Worm (Caenorhabditis elegans) whole organism, L1 larva: ENCODE measurements around the gene egl-23.
A peak's percentile ranks its signal among the peaks of the same experiment; 100 is the strongest.

Source experiments
- F16B12.6 ChIP-seq: fragments of 150-350 bp; optimal IDR thresholded peaks from 2 replicates; lab custom pipeline; 2014; ENCODE audit warnings: missing biosample characterization, missing genetic modification characterization
- ama-1 ChIP-seq: fragments of 150-350 bp; optimal IDR thresholded peaks from 2 replicates; lab custom pipeline; 2014
- ceh-63 ChIP-seq: fragments of 200-800 bp; sonication (Bioruptor generic); optimal IDR thresholded peaks from 2 replicates; lab custom pipeline; 2018; ENCODE audit warnings: mild to moderate bottlenecking, missing genetic modification characterization, missing compliant biosample characterization
- ceh-90 ChIP-seq: sonication (generic microtip); optimal IDR thresholded peaks from 2 replicates; lab custom pipeline; 2016; ENCODE audit warnings: missing genetic modification characterization, missing compliant biosample characterization
- dpl-1 ChIP-seq, 3 experiments: fragments of 150-350 bp in 2 of 3; sonication (generic microtip) in 1 of 3; optimal IDR thresholded peaks; 2 replicates each; lab custom pipeline; 2014 to 2017; ENCODE audit warnings: missing biosample characterization in 3 of 3, missing genetic modification characterization in 3 of 3, missing genetic modification reagents in 3 of 3
- efl-1 ChIP-seq, 4 experiments: fragments of 150-350 bp; optimal IDR thresholded peaks in 3 of 4; peaks in 1 of 4; 1 replicate in 1 of 4; 2 replicates in 3 of 4; lab custom pipeline; 2014; ENCODE audit warnings: missing biosample characterization in 2 of 4, missing genetic modification characterization in 2 of 4, missing genetic modification reagents in 2 of 4
- egl-27 ChIP-seq, 2 experiments: fragments of 150-350 bp in 1 of 2; sonication (generic microtip); optimal IDR thresholded peaks; 3 replicates each; lab custom pipeline; 2017 to 2018; ENCODE audit warnings: missing biosample characterization in 2 of 2, missing genetic modification characterization in 2 of 2, missing genetic modification reagents in 2 of 2
- elt-3 ChIP-seq, 6 experiments: fragments of 150-350 bp in 1 of 6; sonication (generic microtip); optimal IDR thresholded peaks; 2 replicates each; lab custom pipeline; 2017 to 2018; ENCODE audit warnings: missing biosample characterization in 6 of 6, missing genetic modification characterization in 6 of 6, inconsistent platforms in 1 of 6
- fkh-10 ChIP-seq: sonication (generic microtip); optimal IDR thresholded peaks from 2 replicates; lab custom pipeline; 2017; ENCODE audit warnings: missing biosample characterization, missing genetic modification reagents, missing genetic modification characterization
- fkh-8 ChIP-seq: sonication (generic microtip); optimal IDR thresholded peaks from 2 replicates; lab custom pipeline; 2016; ENCODE audit warnings: mild to moderate bottlenecking, missing genetic modification characterization, missing compliant biosample characterization
- hlh-4 ChIP-seq: sonication (generic microtip); optimal IDR thresholded peaks from 2 replicates; lab custom pipeline; 2016; ENCODE audit warnings: mild to moderate bottlenecking, missing genetic modification characterization, missing compliant biosample characterization
- hpl-2 ChIP-seq: fragments of 150-350 bp; optimal IDR thresholded peaks from 2 replicates; lab custom pipeline; 2014; ENCODE audit warnings: missing biosample characterization, missing genetic modification reagents, missing genetic modification characterization
- irx-1 ChIP-seq: sonication (generic microtip); optimal IDR thresholded peaks from 2 replicates; lab custom pipeline; 2016; ENCODE audit warnings: missing genetic modification characterization, missing compliant biosample characterization
- jun-1 ChIP-seq: fragments of 150-350 bp; optimal IDR thresholded peaks from 2 replicates; lab custom pipeline; 2014; ENCODE audit warnings: missing biosample characterization, missing genetic modification reagents, missing genetic modification characterization
- lin-35 ChIP-seq, 2 experiments: fragments of 150-350 bp; optimal IDR thresholded peaks; 2 replicates each; lab custom pipeline; 2014; ENCODE audit warnings: missing biosample characterization in 2 of 2, missing genetic modification characterization in 2 of 2, missing genetic modification reagents in 2 of 2
- lin-39 ChIP-seq: fragments of 150-350 bp; optimal IDR thresholded peaks from 2 replicates; lab custom pipeline; 2014; ENCODE audit warnings: missing biosample characterization, missing genetic modification reagents, missing genetic modification characterization
- lir-3 ChIP-seq: sonication (generic microtip); optimal IDR thresholded peaks from 2 replicates; lab custom pipeline; 2016; ENCODE audit warnings: mild to moderate bottlenecking, missing genetic modification characterization, moderate library complexity, missing compliant biosample characterization; ENCODE audit not compliant: poor library complexity
- mdl-1 ChIP-seq, 2 experiments: fragments of 150-350 bp; optimal IDR thresholded peaks; 2 replicates each; lab custom pipeline; 2014 to 2017; ENCODE audit warnings: missing biosample characterization in 2 of 2, missing genetic modification characterization in 2 of 2, inconsistent platforms in 1 of 2
- mef-2 ChIP-seq: fragments of 150-350 bp; optimal IDR thresholded peaks from 2 replicates; lab custom pipeline; 2014; ENCODE audit warnings: missing biosample characterization, missing genetic modification characterization
- mep-1 ChIP-seq: fragments of 150-350 bp; optimal IDR thresholded peaks from 2 replicates; lab custom pipeline; 2014; ENCODE audit warnings: missing biosample characterization, missing genetic modification characterization
- nhr-12 ChIP-seq: sonication (generic microtip); optimal IDR thresholded peaks from 2 replicates; lab custom pipeline; 2017; ENCODE audit warnings: missing biosample characterization, missing genetic modification characterization
- nhr-28 ChIP-seq: fragments of 150-350 bp; optimal IDR thresholded peaks from 2 replicates; lab custom pipeline; 2014; ENCODE audit warnings: missing biosample characterization, missing genetic modification characterization
- nhr-85 ChIP-seq: sonication (generic microtip); peaks from one replicate; lab custom pipeline; 2016; ENCODE audit warnings: missing genetic modification characterization, inconsistent platforms, missing compliant biosample characterization
- nhr-90 ChIP-seq: sonication (generic microtip); optimal IDR thresholded peaks from 2 replicates; lab custom pipeline; 2016; ENCODE audit warnings: mild to moderate bottlenecking, missing genetic modification characterization, missing compliant biosample characterization; ENCODE audit not compliant: poor library complexity
- pag-3 ChIP-seq: sonication (generic microtip); optimal IDR thresholded peaks from 2 replicates; lab custom pipeline; 2017; ENCODE audit warnings: missing genetic modification characterization, mild to moderate bottlenecking, missing compliant biosample characterization, antibody characterized with exemption, borderline replicate concordance; ENCODE audit not compliant: insufficient read depth
- pax-3 ChIP-seq: fragments of 200-800 bp; sonication (Bioruptor generic); optimal IDR thresholded peaks from 2 replicates; lab custom pipeline; 2018; ENCODE audit warnings: mild to moderate bottlenecking, missing genetic modification characterization, moderate library complexity, missing compliant biosample characterization
- skn-1 ChIP-seq: fragments of 150-350 bp; optimal IDR thresholded peaks from 2 replicates; lab custom pipeline; 2014; ENCODE audit warnings: missing biosample characterization, missing genetic modification characterization
- snpc-4 ChIP-seq: fragments of 150-350 bp; optimal IDR thresholded peaks from 2 replicates; lab custom pipeline; 2014; ENCODE audit warnings: missing biosample characterization, missing genetic modification characterization
- snu-23 ChIP-seq: sonication (generic microtip); optimal IDR thresholded peaks from 2 replicates; lab custom pipeline; 2016; ENCODE audit warnings: missing genetic modification characterization, missing compliant biosample characterization
- tbx-2 ChIP-seq: sonication (generic microtip); optimal IDR thresholded peaks from 2 replicates; lab custom pipeline; 2016; ENCODE audit warnings: missing genetic modification characterization, missing compliant biosample characterization
- unc-86 ChIP-seq: sonication (generic microtip); optimal IDR thresholded peaks from 2 replicates; lab custom pipeline; 2016; ENCODE audit warnings: missing genetic modification characterization, missing compliant biosample characterization
- zip-4 ChIP-seq: fragments of 200-800 bp; sonication (Bioruptor generic); optimal IDR thresholded peaks from 2 replicates; lab custom pipeline; 2018; ENCODE audit warnings: mild to moderate bottlenecking, missing genetic modification characterization, moderate library complexity, missing compliant biosample characterization
- ztf-11 ChIP-seq, 2 experiments: sonication (generic microtip); optimal IDR thresholded peaks; 2 replicates each; lab custom pipeline; 2016 to 2017; ENCODE audit warnings: missing genetic modification characterization in 2 of 2, missing biosample characterization in 1 of 2, missing compliant biosample characterization in 1 of 2
- ztf-4 ChIP-seq: fragments of 150-350 bp; optimal IDR thresholded peaks from 2 replicates; lab custom pipeline; 2014; ENCODE audit warnings: missing biosample characterization, missing genetic modification characterization

Gene egl-23

ce11 chrIV:13982425-13982824, 6.5 kb upstream of the egl-23 start, which contains the start of gene gei-18:
gei-18 (minus strand) TSS chrIV:13982525.
- TF ChIP-seq ztf-11 (tag; optimal IDR thresholded peaks at IDR 0.05; lab: Kevin White, UChicago) (no peak), ztf-4 (tag; lab: Kevin White, UChicago) (no peak), lin-35 (GFP tag; optimal IDR thresholded peaks at IDR 0.05; lab: Kevin White, UChicago) (no peak), unc-86 (tag; lab: Kevin White, UChicago) (no peak), lir-3 (tag; lab: Kevin White, UChicago) (no peak), ceh-90 (tag; lab: Kevin White, UChicago) (no peak), ama-1 (no peak), hpl-2 (no peak), mdl-1 (tag; optimal IDR thresholded peaks at IDR 0.05; lab: Kevin White, UChicago) (no peak), skn-1 (tag; lab: Kevin White, UChicago) (no peak), pax-3 (tag; lab: Kevin White, UChicago) (no peak), hlh-4 (tag; lab: Kevin White, UChicago) (no peak), mep-1 (tag; lab: Kevin White, UChicago) (no peak), nhr-12 (tag; lab: Kevin White, UChicago) (no peak)

- TF ChIP-seq tbx-2 (tag; lab: Kevin White, UChicago) (no peak), elt-3 (tag; optimal IDR thresholded peaks at IDR 0.05; lab: Kevin White, UChicago) (no peak), irx-1 (tag; lab: Kevin White, UChicago) (no peak), pag-3 (tag; lab: Kevin White, UChicago) (no peak)
These were observed 4.8 kb upstream of the egl-23 start, which contains the start of gene tor-2 for ce11 chrIV:13984041-13984440. tor-2 (minus strand) TSS chrIV:13984141.

ce11 chrIV:13985705-13986104, 3.2 kb upstream of the egl-23 start, which contains the start of gene tor-1:
tor-1 (minus strand) TSS chrIV:13985805.
- TF ChIP-seq ztf-4 (tag; lab: Kevin White, UChicago) (no peak), egl-27 (tag; optimal IDR thresholded peaks at IDR 0.05; lab: Kevin White, UChicago) (no peak), pag-3 (tag; lab: Kevin White, UChicago) (no peak), jun-1 (tag; lab: Kevin White, UChicago) (no peak), nhr-85 (tag; lab: Kevin White, UChicago) (no peak), ceh-63 (GFP tag; lab: Kevin White, UChicago) (no peak), mef-2 (tag; lab: Kevin White, UChicago) (no peak), lin-39 (tag; lab: Kevin White, UChicago) (no peak), zip-4 (no peak), efl-1 (optimal IDR thresholded peaks at IDR 0.05; lab: Kevin White, UChicago) (no peak), efl-1 (GFP tag; optimal IDR thresholded peaks at IDR 0.05 in 1 of 2; lab: Kevin White, UChicago) (no peak), snu-23 (no peak), nhr-28 (tag; lab: Kevin White, UChicago) (no peak), dpl-1 (GFP tag; optimal IDR thresholded peaks at IDR 0.05; lab: Kevin White, UChicago) (no peak)

- TF ChIP-seq fkh-8 (tag; lab: Kevin White, UChicago) (no peak), efl-1 (optimal IDR thresholded peaks at IDR 0.05; lab: Kevin White, UChicago) (no peak), efl-1 (GFP tag; optimal IDR thresholded peaks at IDR 0.05 in 1 of 2; lab: Kevin White, UChicago) (peak in 1 of 2 experiments; percentile 40), snpc-4 (tag; lab: Kevin White, UChicago) (peak; percentile 82), nhr-90 (tag; lab: Kevin White, UChicago) (peak; percentile 4)
These were observed 994 bp downstream of the egl-23 start for ce11 chrIV:13989875-13990274.

ce11 chrIV:14001782-14002181, 12.9 kb downstream of the egl-23 start:
- TF ChIP-seq fkh-10, result peak; percentile 92
- no peak for TF ChIP-seq efl-1 (optimal IDR thresholded peaks at IDR 0.05; lab: Kevin White, UChicago)
- TF ChIP-seq efl-1 (GFP tag; optimal IDR thresholded peaks at IDR 0.05 in 1 of 2; lab: Kevin White, UChicago), result peak in 1 of 2 experiments; percentile 22
- no peak for TF ChIP-seq F16B12.6 (tag; lab: Kevin White, UChicago)
